Worm (Caenorhabditis elegans) whole organism, mixed stage, embryonic: ENCODE measurements around the gene nep-10.

Source experiments
- hlh-1 ChIP-seq: fragments of 150-350 bp; optimal IDR thresholded peaks from 2 replicates; lab custom pipeline; 2014; ENCODE audit warnings: missing biosample characterization, missing genetic modification reagents, missing genetic modification characterization
- lin-32 ChIP-seq: fragments of 200-800 bp; sonication (Bioruptor generic); optimal IDR thresholded peaks from 2 replicates; lab custom pipeline; 2018; ENCODE audit warnings: mild to moderate bottlenecking, missing genetic modification characterization, missing compliant biosample characterization
- nhr-2 ChIP-seq: fragments of 150-350 bp; optimal IDR thresholded peaks from 2 replicates; lab custom pipeline; 2014; ENCODE audit warnings: missing biosample characterization, missing genetic modification characterization
- nhr-28 ChIP-seq: fragments of 150-350 bp; optimal IDR thresholded peaks from 2 replicates; lab custom pipeline; 2014; ENCODE audit warnings: missing biosample characterization, missing genetic modification characterization
- sem-2 ChIP-seq: fragments of 200-800 bp; sonication (Bioruptor generic); optimal IDR thresholded peaks from 2 replicates; lab custom pipeline; 2018; ENCODE audit warnings: mild to moderate bottlenecking, missing genetic modification characterization, missing compliant biosample characterization
- unc-39 ChIP-seq: fragments of 150-350 bp; optimal IDR thresholded peaks from 2 replicates; lab custom pipeline; 2014; ENCODE audit warnings: missing biosample characterization, missing genetic modification characterization
- zip-8 ChIP-seq: fragments of 150-350 bp; optimal IDR thresholded peaks from 2 replicates; lab custom pipeline; 2014; ENCODE audit warnings: missing biosample characterization, missing genetic modification characterization
- ztf-11 ChIP-seq: fragments of 150-350 bp; optimal IDR thresholded peaks from 2 replicates; lab custom pipeline; 2014; ENCODE audit warnings: missing biosample characterization, missing genetic modification characterization

- TF ChIP-seq lin-32 (GFP tag; lab: Kevin White, UChicago) (no peak), hlh-1 (tag; lab: Kevin White, UChicago) (no peak), ztf-11 (tag; lab: Kevin White, UChicago) (no peak), unc-39 (tag; lab: Kevin White, UChicago) (no peak), zip-8 (tag; lab: Kevin White, UChicago) (no peak), nhr-2 (no peak), sem-2 (GFP tag; lab: Kevin White, UChicago) (no peak), nhr-28 (no peak)
Measured at ce11 chrII:3448776-3449280, 46.1 kb upstream of the nep-10 start, which contains the start of gene C16C8.25.
